Worm (Caenorhabditis elegans): ENCODE data around the gene nhr-11.
A peak's percentile ranks its signal among the peaks of the same experiment; 100 is the strongest.

Gene nhr-11

DNA sequence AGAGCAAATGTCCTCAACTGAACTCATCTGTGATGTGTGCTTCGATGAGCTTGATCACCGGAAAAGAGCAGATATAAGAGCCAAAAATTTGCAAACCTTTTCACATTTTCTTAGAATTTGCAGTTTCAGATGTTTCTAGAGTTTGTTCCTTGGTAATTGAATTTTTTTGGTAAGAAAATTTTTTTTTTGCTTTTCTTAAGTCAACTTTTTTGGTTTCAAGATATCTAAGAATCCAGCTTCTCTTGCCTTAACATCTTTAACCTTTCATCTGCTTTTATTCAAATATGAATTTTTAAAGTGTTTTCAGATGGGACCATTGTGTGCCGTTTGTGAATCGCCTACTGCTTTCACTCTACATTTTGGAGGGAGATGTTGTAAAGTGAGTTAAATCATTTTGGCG is at the start of gene nhr-11:
Gene nhr-11 (plus strand): TSS at position 301 of the 400 bp plus-strand sequence.
- no peak for TF ChIP-seq aly-1 (tag; optimal IDR thresholded peaks at IDR 0.05)
- TF ChIP-seq hmbx-1 (tag; optimal IDR thresholded peaks at IDR 0.05), result no peak
- no peak for TF ChIP-seq F13C5.2 (tag; optimal IDR thresholded peaks at IDR 0.05)
- no peak for TF ChIP-seq scrt-1 (GFP tag; IDR thresholded peaks at IDR 0.05)

DNA sequence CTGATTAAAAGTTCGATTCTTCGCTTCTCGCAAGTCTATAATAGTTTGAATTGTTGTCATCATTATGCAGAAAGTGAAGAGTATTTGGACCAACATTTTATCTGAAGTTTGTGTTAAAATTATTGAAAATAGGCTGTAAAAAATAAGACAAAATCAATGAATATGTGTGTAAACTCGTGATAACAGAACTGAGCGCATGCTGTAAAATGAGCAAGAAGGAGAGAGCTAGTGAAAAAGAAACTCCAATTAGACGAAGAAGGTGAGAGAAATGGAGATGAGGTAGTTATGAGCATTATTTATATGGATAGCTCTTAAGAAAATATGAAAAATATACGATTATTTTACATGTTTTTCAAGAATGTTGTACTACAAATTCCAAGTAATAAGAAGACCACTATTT is 49.0 kb upstream of the nhr-11 start, which contains the start of gene C53D6.4:
Gene C53D6.4 (minus strand): TSS at position 101 of the 400 bp plus-strand sequence.
- TF ChIP-seq aly-1 (tag; optimal IDR thresholded peaks at IDR 0.05) (no peak), flt-1 (GFP tag; IDR thresholded peaks at IDR 0.05) (no peak), tbx-37 (GFP tag; conservative IDR thresholded peaks at IDR 0.05) (no peak), hnd-1 (tag; optimal IDR thresholded peaks at IDR 0.05) (no peak), hmg-4 (GFP tag; optimal IDR thresholded peaks at IDR 0.05) (no peak), ceh-13 (GFP tag; optimal IDR thresholded peaks at IDR 0.05) (no peak), ceh-36 (tag; optimal IDR thresholded peaks at IDR 0.05) (no peak), tbx-11 (GFP tag; IDR thresholded peaks at IDR 0.05) (no peak), B0310.2 (tag; optimal IDR thresholded peaks at IDR 0.05) (no peak), sea-1 (GFP tag; conservative IDR thresholded peaks at IDR 0.05) (no peak), scrt-1 (GFP tag; IDR thresholded peaks at IDR 0.05) (no peak)

DNA sequence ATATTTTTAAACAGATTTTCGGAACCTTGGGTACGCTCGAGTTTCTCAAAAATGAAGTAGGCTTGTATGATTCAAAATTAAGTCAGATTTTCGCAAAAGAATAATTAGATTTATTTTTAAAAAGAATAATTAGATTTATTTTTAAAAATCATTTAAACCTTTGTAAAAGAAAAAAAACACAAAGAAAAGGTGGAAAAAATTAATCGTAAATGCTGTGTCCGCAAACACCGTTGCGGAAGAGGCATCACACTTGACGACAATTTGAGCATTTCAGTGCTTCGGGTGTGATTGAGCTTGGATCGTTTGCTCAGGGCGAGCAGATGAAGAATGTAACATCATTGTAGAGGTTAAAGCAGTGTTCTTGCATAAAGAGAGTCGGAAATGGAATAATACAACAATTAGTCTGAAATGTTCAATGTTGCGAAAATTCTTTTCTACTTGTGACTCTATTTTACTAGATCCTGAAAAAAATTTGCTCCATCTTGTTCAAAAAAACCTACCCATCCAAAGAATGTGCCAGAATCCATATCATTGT is 48.5 kb upstream of the nhr-11 start:
- peak; percentile 23 for TF ChIP-seq F13C5.2 (tag; optimal IDR thresholded peaks at IDR 0.05)
- no peak for TF ChIP-seq aly-1 (tag; optimal IDR thresholded peaks at IDR 0.05)

DNA sequence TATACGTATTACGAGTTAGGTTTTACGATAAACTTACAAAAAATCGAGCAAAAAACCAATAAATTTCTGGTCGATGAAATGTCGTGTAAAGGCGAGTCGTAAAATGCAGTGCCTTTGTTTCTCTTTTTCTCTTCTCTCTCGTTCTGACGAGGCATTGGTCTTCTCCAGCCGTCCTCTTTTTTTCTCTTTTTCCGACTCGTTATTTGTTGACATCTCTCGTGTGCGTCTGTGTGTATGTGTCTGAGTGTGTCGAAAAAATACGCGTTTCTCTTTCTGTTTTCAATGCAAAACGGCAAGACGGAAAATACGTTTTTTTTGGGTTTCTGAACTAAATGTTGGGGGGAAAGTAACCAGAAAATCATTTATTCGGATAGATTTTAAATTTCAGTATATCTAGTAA is 37.3 kb upstream of the nhr-11 start, which contains the start of gene C53D6.6:
Gene C53D6.6 (minus strand): TSS at position 118 of the 400 bp plus-strand sequence.
- TF ChIP-seq scrt-1 (GFP tag; IDR thresholded peaks at IDR 0.05) (no peak), aly-1 (tag; optimal IDR thresholded peaks at IDR 0.05) (no peak), flt-1 (GFP tag; IDR thresholded peaks at IDR 0.05) (no peak), hnd-1 (tag; optimal IDR thresholded peaks at IDR 0.05) (no peak), tbx-37 (GFP tag; conservative IDR thresholded peaks at IDR 0.05) (no peak), ceh-13 (GFP tag; optimal IDR thresholded peaks at IDR 0.05) (no peak), ceh-36 (tag; optimal IDR thresholded peaks at IDR 0.05) (no peak), tra-4 (tag; optimal IDR thresholded peaks at IDR 0.05) (no peak)

DNA sequence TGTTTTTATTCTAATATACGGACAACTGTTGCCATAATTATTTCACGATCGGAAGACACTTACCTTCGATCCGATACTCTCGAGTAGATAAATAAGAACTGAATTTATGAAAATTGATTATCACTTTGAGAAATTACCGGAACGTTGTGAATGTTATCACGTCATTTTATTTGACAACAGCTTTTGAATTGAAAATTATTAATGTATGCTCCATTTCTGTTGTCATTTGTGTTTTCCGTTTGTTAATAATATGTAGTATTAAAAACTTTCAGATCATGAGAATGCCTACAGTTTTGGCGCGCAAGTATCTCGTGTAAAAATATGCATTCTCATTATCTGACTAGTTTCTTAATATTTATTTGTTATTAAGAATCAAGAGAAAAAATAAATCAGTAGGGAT is 35.5 kb upstream of the nhr-11 start, which contains the start of gene C53D6.10:
Gene C53D6.10 (minus strand): TSS at position 101 of the 400 bp plus-strand sequence.
- no peak for TF ChIP-seq tbx-11 (GFP tag; IDR thresholded peaks at IDR 0.05)
- no peak for TF ChIP-seq hmbx-1 (tag; optimal IDR thresholded peaks at IDR 0.05)
- TF ChIP-seq aly-1 (tag; optimal IDR thresholded peaks at IDR 0.05), result no peak
- no peak for TF ChIP-seq hmg-4 (GFP tag; optimal IDR thresholded peaks at IDR 0.05)
- no peak for TF ChIP-seq sea-1 (GFP tag; conservative IDR thresholded peaks at IDR 0.05)
- TF ChIP-seq tra-4 (tag; optimal IDR thresholded peaks at IDR 0.05), result no peak
- TF ChIP-seq ceh-36 (tag; optimal IDR thresholded peaks at IDR 0.05), result no peak
- no peak for TF ChIP-seq flt-1 (GFP tag; IDR thresholded peaks at IDR 0.05)
- TF ChIP-seq ceh-13 (GFP tag; optimal IDR thresholded peaks at IDR 0.05), result no peak
- TF ChIP-seq hnd-1 (tag; optimal IDR thresholded peaks at IDR 0.05), result no peak

DNA sequence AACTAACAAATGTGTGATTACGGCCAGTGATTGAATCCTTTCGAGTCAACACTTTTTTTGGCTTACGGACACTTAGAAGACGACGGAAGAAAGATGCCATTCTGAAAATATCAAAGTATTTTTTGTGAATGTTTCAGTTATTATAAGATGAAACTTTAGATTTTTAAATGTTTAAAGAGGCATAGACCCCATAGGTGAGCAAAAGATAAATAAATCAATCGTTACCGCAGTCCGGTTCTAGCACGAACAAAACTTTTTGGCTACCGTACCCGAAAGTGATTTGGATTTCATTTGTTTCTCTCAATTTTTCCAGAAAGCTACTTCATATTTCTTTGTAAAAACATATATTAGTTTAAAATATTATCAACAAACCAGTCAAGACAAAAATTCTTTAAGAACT is 32.7 kb upstream of the nhr-11 start, which contains the start of gene C53D6.7:
Gene C53D6.7 (minus strand): TSS at position 101 of the 400 bp plus-strand sequence.
- TF ChIP-seq ceh-13 (GFP tag; optimal IDR thresholded peaks at IDR 0.05) (no peak), flt-1 (GFP tag; IDR thresholded peaks at IDR 0.05) (no peak), pes-1 (GFP tag; IDR thresholded peaks at IDR 0.05) (no peak), tbx-37 (GFP tag; conservative IDR thresholded peaks at IDR 0.05) (no peak), hnd-1 (tag; optimal IDR thresholded peaks at IDR 0.05) (no peak), B0310.2 (tag; optimal IDR thresholded peaks at IDR 0.05) (no peak), hmg-4 (GFP tag; optimal IDR thresholded peaks at IDR 0.05) (no peak), ama-1 (optimal IDR thresholded peaks at IDR 0.05) (no peak), sea-1 (GFP tag; conservative IDR thresholded peaks at IDR 0.05) (no peak), ets-7 (tag; optimal IDR thresholded peaks at IDR 0.05) (no peak), scrt-1 (GFP tag; IDR thresholded peaks at IDR 0.05) (no peak), tra-4 (tag; optimal IDR thresholded peaks at IDR 0.05) (no peak), F13C5.2 (tag; optimal IDR thresholded peaks at IDR 0.05) (no peak), aly-1 (tag; optimal IDR thresholded peaks at IDR 0.05) (no peak), ceh-36 (tag; optimal IDR thresholded peaks at IDR 0.05) (no peak), hmbx-1 (tag; optimal IDR thresholded peaks at IDR 0.05) (no peak), tbx-11 (GFP tag; IDR thresholded peaks at IDR 0.05) (no peak)

DNA sequence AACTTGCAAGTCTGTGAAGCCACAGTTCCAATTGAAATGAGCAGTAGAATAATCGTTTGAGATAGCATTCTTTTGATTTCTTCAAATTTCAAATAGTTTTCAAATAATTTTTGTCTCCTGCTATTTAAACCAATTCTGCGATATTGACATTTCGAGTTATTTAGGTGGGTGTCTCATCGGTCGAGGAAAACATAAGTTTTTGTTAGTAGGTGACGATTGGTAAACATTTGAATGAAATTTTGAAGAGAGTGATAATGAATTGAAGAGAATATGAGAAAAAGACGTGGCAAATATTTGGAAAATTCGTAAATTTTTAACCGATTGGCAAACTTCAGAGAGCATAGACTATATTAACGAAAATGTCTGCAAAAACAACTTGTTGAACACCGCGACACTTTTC is 29.4 kb upstream of the nhr-11 start, which contains the start of gene Y73F4A.3:
Gene Y73F4A.3 (minus strand): TSS at position 101 of the 400 bp plus-strand sequence.
- no peak for TF ChIP-seq ets-7 (tag; optimal IDR thresholded peaks at IDR 0.05)
- no peak for TF ChIP-seq ama-1 (optimal IDR thresholded peaks at IDR 0.05)
- no peak for TF ChIP-seq tbx-11 (GFP tag; IDR thresholded peaks at IDR 0.05)

DNA sequence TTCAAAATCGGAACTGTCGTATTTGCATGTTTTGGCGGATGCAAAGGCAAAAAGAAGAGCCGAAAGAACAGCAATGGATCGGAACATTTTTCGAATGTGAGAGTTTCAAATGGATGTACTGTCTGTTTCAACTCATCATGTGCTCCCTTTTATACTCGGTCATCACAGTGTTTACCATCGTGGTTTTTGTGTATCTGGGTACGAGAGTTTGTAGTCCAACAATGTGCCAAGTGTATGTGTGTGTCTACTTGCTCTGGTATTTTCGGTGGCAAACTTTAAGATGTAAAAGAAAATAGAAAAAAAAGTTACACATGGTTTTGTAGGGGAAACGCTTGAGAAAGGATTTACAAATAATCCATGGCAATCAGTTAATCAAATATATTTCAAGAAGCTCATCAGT is 26.6 kb upstream of the nhr-11 start, which contains the start of gene Y73F4A.2:
Gene Y73F4A.2 (minus strand): TSS at position 124 of the 400 bp plus-strand sequence.
- TF ChIP-seq flt-1 (GFP tag; IDR thresholded peaks at IDR 0.05), result no peak

DNA sequence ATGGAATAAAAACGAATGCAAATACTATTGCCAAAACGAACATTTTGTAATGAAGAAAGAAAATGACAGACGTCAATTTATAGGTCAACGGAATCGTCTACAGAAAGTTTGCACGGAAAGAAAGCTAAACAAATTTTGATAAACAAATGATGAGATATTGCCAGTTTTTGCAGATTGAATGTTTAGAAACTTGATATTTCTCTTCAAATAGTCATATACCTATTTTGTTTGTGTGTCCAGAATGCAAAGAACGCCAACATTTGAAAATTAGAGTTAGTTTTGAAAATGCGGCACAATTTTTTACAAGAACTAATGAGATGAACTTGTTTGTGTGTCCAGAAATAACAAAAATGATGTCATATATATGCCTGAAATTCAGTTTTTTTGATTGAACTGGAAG is 24.6 kb upstream of the nhr-11 start, which contains the start of gene Y73F4A.1:
Gene Y73F4A.1 (minus strand): TSS at position 101 of the 400 bp plus-strand sequence.
- TF ChIP-seq hmbx-1 (tag; optimal IDR thresholded peaks at IDR 0.05) (no peak), tbx-11 (GFP tag; IDR thresholded peaks at IDR 0.05) (no peak)

Measured in whole organism, early embryonic.